Worm (Caenorhabditis elegans) whole organism, mixed stage, embryonic: ENCODE data around the gene ZK218.1.

Source experiments
- ceh-43 ChIP-seq: fragments of 200-800 bp; sonication (Bioruptor generic); optimal IDR thresholded peaks from 2 replicates; lab custom pipeline; 2018; ENCODE audit warnings: mild to moderate bottlenecking, missing genetic modification characterization, moderate library complexity, missing compliant biosample characterization
- cnd-1 ChIP-seq: fragments of 200-800 bp; sonication (Bioruptor generic); optimal IDR thresholded peaks from 2 replicates; lab custom pipeline; 2018; ENCODE audit warnings: mild to moderate bottlenecking, missing genetic modification characterization, missing compliant biosample characterization
- drap-1 ChIP-seq: fragments of 200-800 bp; sonication (Bioruptor generic); optimal IDR thresholded peaks from 3 replicates; lab custom pipeline; 2018; ENCODE audit warnings: mild to moderate bottlenecking, missing genetic modification characterization, missing compliant biosample characterization
- elt-1 ChIP-seq: sonication (generic microtip); optimal IDR thresholded peaks from 2 replicates; lab custom pipeline; 2017; ENCODE audit warnings: missing genetic modification characterization, mild to moderate bottlenecking, missing compliant biosample characterization, antibody characterized with exemption, moderate library complexity, borderline replicate concordance; ENCODE audit not compliant: insufficient read depth
- elt-3 ChIP-seq: fragments of 150-350 bp; optimal IDR thresholded peaks from 2 replicates; lab custom pipeline; 2014; ENCODE audit warnings: missing biosample characterization, missing genetic modification characterization
- ham-2 ChIP-seq: fragments of 200-800 bp; sonication (Bioruptor generic); optimal IDR thresholded peaks from 2 replicates; lab custom pipeline; 2018; ENCODE audit warnings: mild to moderate bottlenecking, missing genetic modification characterization, missing compliant biosample characterization
- hlh-1 ChIP-seq: fragments of 150-350 bp; optimal IDR thresholded peaks from 2 replicates; lab custom pipeline; 2014; ENCODE audit warnings: missing biosample characterization, missing genetic modification reagents, missing genetic modification characterization
- mab-5 ChIP-seq: fragments of 150-350 bp; optimal IDR thresholded peaks from 2 replicates; lab custom pipeline; 2014; ENCODE audit warnings: missing biosample characterization, missing genetic modification characterization
- mep-1 ChIP-seq: fragments of 150-350 bp; optimal IDR thresholded peaks from 2 replicates; lab custom pipeline; 2017; ENCODE audit warnings: missing biosample characterization, missing genetic modification reagents, missing genetic modification characterization, inconsistent platforms
- nhr-237 ChIP-seq: fragments of 150-350 bp; optimal IDR thresholded peaks from 2 replicates; lab custom pipeline; 2014; ENCODE audit warnings: missing biosample characterization, missing genetic modification characterization
- nhr-76 ChIP-seq: sonication (generic microtip); optimal IDR thresholded peaks from 2 replicates; lab custom pipeline; 2017; ENCODE audit warnings: missing biosample characterization, missing genetic modification characterization
- snpc-4 ChIP-seq: fragments of 150-350 bp; optimal IDR thresholded peaks from 2 replicates; lab custom pipeline; 2014; ENCODE audit warnings: missing biosample characterization, missing genetic modification characterization
- unc-62 ChIP-seq: fragments of 150-350 bp; optimal IDR thresholded peaks from 2 replicates; lab custom pipeline; 2014; ENCODE audit warnings: missing biosample characterization, missing genetic modification reagents, missing genetic modification characterization
- ztf-11 ChIP-seq: fragments of 150-350 bp; optimal IDR thresholded peaks from 2 replicates; lab custom pipeline; 2014; ENCODE audit warnings: missing biosample characterization, missing genetic modification characterization

DNA sequence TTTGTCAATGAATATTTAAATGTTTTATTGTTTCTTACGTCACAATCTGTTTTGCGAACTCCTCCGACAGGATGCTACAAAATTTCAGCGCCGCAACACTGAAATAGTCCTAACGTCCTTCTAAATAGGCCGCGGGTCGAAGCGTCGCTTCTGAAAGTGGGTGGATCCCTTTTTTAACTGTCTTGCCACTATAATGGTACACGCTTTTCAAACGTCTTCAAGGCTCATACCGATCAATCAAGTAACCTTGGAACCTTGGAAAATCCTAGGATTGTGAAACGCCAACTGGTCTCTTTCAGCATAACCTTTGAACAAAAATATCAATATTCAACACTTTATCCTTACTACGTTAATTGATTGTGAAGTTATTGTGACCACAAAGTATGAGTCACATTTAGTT is 25.7 kb upstream of the ZK218.1 start:
- TF ChIP-seq mep-1 (tag; lab: Kevin White, UChicago) (no peak), ztf-11 (tag; lab: Kevin White, UChicago) (no peak), nhr-76 (no peak), ham-2 (no peak), snpc-4 (tag; lab: Kevin White, UChicago) (no peak), hlh-1 (tag; lab: Kevin White, UChicago) (no peak), cnd-1 (no peak), ceh-43 (no peak), mab-5 (tag; lab: Kevin White, UChicago) (no peak), drap-1 (GFP tag; lab: Kevin White, UChicago) (no peak), elt-1 (tag; lab: Kevin White, UChicago) (no peak), elt-3 (tag; lab: Kevin White, UChicago) (no peak), unc-62 (GFP tag; lab: Kevin White, UChicago) (no peak), nhr-237 (tag; lab: Kevin White, UChicago) (no peak)
